Fruit fly (Drosophila melanogaster) Kc167 (cell line): Measurements from ENCODE around the gene CG6908.

ENCODE experiments used
- Myc ChIP-seq: fragments of >200 bp; optimal IDR thresholded peaks from 2 replicates; lab custom pipeline; 2017; ENCODE audit warnings: missing external identifiers
- Sin3A ChIP-seq: fragments of >200 bp; optimal IDR thresholded peaks from 2 replicates; lab custom pipeline; 2018; ENCODE audit warnings: missing external identifiers
- h ChIP-seq: fragments of >200 bp; optimal IDR thresholded peaks from 3 replicates; lab custom pipeline; 2018; ENCODE audit warnings: missing external identifiers
- insv ChIP-seq: fragments of >200 bp; optimal IDR thresholded peaks from 3 replicates; lab custom pipeline; 2018; ENCODE audit warnings: missing external identifiers
- psq ChIP-seq: fragments of >200 bp; optimal IDR thresholded peaks from 2 replicates; lab custom pipeline; 2017; ENCODE audit warnings: missing external identifiers
- ttk ChIP-seq: sonication (Bioruptor generic); optimal IDR thresholded peaks from 2 replicates; lab custom pipeline; 2017; ENCODE audit warnings: missing external identifiers

DNA sequence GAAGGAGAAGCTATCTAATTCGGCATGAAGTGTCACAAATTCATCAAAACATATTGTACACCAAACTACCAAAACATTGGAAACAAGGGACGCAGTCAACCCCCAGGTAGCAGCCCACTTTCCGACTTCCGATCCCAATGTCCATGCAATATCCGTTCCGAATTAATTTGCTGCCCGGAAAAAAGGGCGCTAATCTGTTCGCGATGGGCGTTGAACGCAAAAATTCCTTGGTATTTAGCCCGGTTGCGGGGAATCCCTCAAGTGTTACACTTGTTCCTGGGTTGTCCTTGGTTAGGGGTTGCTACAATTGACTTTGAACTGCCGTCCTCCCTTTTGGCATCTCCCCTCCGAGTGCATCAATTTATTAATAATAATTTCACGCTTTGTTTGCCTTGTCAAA, 2.7 kb upstream of the CG6908 start:
- TF ChIP-seq psq (lab: Kevin White, UChicago) (no peak), Sin3A (lab: Kevin White, UChicago) (no peak), ttk (lab: Kevin White, UChicago) (no peak), insv (lab: Kevin White, UChicago) (no peak), h (lab: Kevin White, UChicago) (no peak), Myc (lab: Kevin White, UChicago) (no peak)
